Worm (Caenorhabditis elegans): Measurements from ENCODE around the gene D2045.5.

DNA sequence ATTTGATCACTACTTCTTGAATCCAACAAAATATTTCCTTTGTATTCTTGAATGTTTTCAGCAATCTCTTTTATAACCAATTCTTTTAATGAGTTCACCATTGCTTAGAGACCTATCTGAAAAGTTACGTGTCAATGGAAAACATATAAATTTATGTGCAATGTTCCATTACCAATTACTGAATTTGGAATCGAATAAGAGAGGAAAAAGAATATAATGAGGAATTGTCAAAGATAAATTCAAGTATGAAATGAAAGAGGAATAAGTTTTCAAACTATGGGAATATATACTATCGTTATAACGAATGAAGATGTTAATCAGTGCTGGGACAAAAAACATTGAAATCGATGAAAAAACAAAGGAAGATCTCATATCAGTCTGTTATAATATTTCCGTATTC, 18.4 kb downstream of the D2045.5 start, which contains the start of gene H04D03.4:
- TF ChIP-seq crh-2 (tag; optimal IDR thresholded peaks at IDR 0.05) (no peak), ama-1 (optimal IDR thresholded peaks at IDR 0.05) (no peak), unc-55 (GFP tag; optimal IDR thresholded peaks at IDR 0.05) (no peak), nhr-237 (tag; optimal IDR thresholded peaks at IDR 0.05) (no peak), nhr-77 (tag; optimal IDR thresholded peaks at IDR 0.05) (no peak), lsy-2 (tag; optimal IDR thresholded peaks at IDR 0.05) (no peak), lin-39 (tag; optimal IDR thresholded peaks at IDR 0.05) (no peak), alr-1 (tag; optimal IDR thresholded peaks at IDR 0.05) (no peak), unc-62 (GFP tag; optimal IDR thresholded peaks at IDR 0.05) (no peak)
